Worm (Caenorhabditis elegans) whole organism, mixed stage, embryonic: ENCODE data around the gene bus-1.

Source experiments
- blmp-1 ChIP-seq: fragments of 150-350 bp; optimal IDR thresholded peaks from 2 replicates; lab custom pipeline; 2014; ENCODE audit warnings: missing biosample characterization, missing genetic modification characterization
- ceh-39 ChIP-seq: fragments of 150-350 bp; optimal IDR thresholded peaks from 2 replicates; lab custom pipeline; 2014; ENCODE audit warnings: missing biosample characterization, missing genetic modification characterization
- elt-3 ChIP-seq: fragments of 150-350 bp; optimal IDR thresholded peaks from 2 replicates; lab custom pipeline; 2014; ENCODE audit warnings: missing biosample characterization, missing genetic modification characterization
- lin-13 ChIP-seq: fragments of 150-350 bp; optimal IDR thresholded peaks from 2 replicates; lab custom pipeline; 2014; ENCODE audit warnings: missing biosample characterization, missing genetic modification characterization
- lsy-2 ChIP-seq: fragments of 150-350 bp; optimal IDR thresholded peaks from 2 replicates; lab custom pipeline; 2014; ENCODE audit warnings: missing biosample characterization, missing genetic modification characterization
- mab-5 ChIP-seq: fragments of 150-350 bp; optimal IDR thresholded peaks from 2 replicates; lab custom pipeline; 2014; ENCODE audit warnings: missing biosample characterization, missing genetic modification characterization
- mep-1 ChIP-seq: fragments of 150-350 bp; optimal IDR thresholded peaks from 2 replicates; lab custom pipeline; 2017; ENCODE audit warnings: missing biosample characterization, missing genetic modification reagents, missing genetic modification characterization, inconsistent platforms
- nhr-237 ChIP-seq: fragments of 150-350 bp; optimal IDR thresholded peaks from 2 replicates; lab custom pipeline; 2014; ENCODE audit warnings: missing biosample characterization, missing genetic modification characterization
- pha-4 ChIP-seq: fragments of 150-350 bp; optimal IDR thresholded peaks from 2 replicates; lab custom pipeline; 2018; ENCODE audit warnings: missing biosample characterization, missing genetic modification reagents, missing genetic modification characterization
- snpc-4 ChIP-seq: fragments of 150-350 bp; optimal IDR thresholded peaks from 2 replicates; lab custom pipeline; 2014; ENCODE audit warnings: missing biosample characterization, missing genetic modification characterization
- sptf-1 ChIP-seq: sonication (generic microtip); optimal IDR thresholded peaks from 2 replicates; lab custom pipeline; 2017; ENCODE audit warnings: mild to moderate bottlenecking, missing genetic modification characterization, moderate library complexity, missing compliant biosample characterization
- unc-39 ChIP-seq: fragments of 150-350 bp; optimal IDR thresholded peaks from 2 replicates; lab custom pipeline; 2014; ENCODE audit warnings: missing biosample characterization, missing genetic modification characterization
- ztf-11 ChIP-seq: fragments of 150-350 bp; optimal IDR thresholded peaks from 2 replicates; lab custom pipeline; 2014; ENCODE audit warnings: missing biosample characterization, missing genetic modification characterization

DNA sequence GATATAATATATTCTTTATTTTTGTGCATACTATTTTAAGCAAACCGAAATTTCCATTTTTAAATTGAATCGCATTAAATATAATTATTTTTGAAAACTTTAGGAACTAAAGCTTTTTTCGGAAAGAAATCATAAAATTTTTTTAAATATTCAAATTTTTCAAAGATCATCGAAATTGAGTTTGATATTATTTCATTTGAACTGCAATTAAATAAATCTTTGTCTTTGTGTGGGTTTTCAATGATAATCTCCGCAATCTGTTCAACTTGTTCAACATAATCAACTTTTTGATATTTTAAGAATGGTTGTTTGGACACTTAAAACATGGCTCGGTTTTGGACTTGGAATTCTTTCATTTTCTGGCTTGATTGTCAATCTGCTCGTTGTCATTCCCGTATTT lies 15.4 kb downstream of the bus-1 start, which contains the start of gene srx-2:
- TF ChIP-seq mep-1 (no peak), nhr-237 (tag; lab: Kevin White, UChicago) (no peak), pha-4 (tag; lab: Kevin White, UChicago) (no peak), lsy-2 (tag; lab: Kevin White, UChicago) (no peak), ztf-11 (tag; lab: Kevin White, UChicago) (no peak), snpc-4 (tag; lab: Kevin White, UChicago) (no peak), sptf-1 (tag; lab: Kevin White, UChicago) (no peak), blmp-1 (tag; lab: Kevin White, UChicago) (no peak), elt-3 (tag; lab: Kevin White, UChicago) (no peak), lin-13 (tag; lab: Kevin White, UChicago) (no peak), mab-5 (tag; lab: Kevin White, UChicago) (no peak), unc-39 (tag; lab: Kevin White, UChicago) (no peak), ceh-39 (no peak)
